Fruit fly (Drosophila melanogaster): ENCODE measurements around the gene CG43760.

DNA sequence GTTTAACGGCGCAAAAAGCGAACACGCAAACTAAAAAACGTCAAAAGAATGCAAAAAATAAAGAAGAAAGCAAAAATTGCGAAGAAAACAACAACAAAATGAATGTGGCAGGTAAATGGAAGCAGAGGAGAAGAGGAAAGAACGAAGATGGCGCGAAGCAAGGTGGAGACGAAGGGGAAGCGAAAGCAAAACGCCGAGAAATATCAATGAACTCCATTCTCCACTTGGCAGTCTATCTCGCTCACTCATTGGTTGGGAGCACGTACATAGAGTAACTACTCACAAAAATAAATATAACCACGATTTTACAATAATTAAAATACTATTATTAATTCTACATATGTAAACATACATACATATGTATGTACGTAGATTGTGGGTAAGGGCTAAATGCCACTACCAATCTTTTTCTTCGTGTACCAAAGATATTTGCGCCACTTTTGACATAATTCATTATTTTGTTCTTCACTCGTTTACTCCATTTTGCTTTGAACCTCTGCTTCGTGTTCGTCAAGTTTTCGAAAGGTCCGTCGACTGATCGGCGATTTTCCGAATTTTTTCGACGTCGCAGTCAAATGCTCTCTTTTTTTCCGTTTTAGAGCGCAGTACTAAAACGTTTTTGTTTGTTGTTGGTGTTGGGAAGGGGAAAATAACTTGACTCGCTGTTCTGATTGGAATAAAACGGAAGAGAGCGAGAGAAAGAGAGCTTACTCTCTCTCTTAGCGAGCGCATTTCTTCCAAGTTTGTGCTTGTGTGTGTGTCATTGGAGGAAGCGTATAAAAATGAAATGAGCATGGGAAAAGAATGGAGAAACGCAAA, 31.4 kb downstream of the CG43760 start:
- TF ChIP-seq CG7045 (GFP tag; optimal IDR thresholded peaks at IDR 0.05) (no peak), toe (GFP tag; optimal IDR thresholded peaks at IDR 0.05) (no peak), cnc (optimal IDR thresholded peaks at IDR 0.05) (no peak), CG7101 (tag; optimal IDR thresholded peaks at IDR 0.05) (no peak), pad (GFP tag; optimal IDR thresholded peaks at IDR 0.05) (peak; percentile 99), CG11617 (GFP tag; optimal IDR thresholded peaks at IDR 0.05) (no peak), Mnt (GFP tag; optimal IDR thresholded peaks at IDR 0.05) (no peak), Hr96 (GFP tag; optimal IDR thresholded peaks at IDR 0.05) (no peak), tj (GFP tag; optimal IDR thresholded peaks at IDR 0.05) (no peak), kay (GFP tag; ENCODE audit: borderline replicate concordance) (peak; percentile 74), CG5204 (GFP tag; optimal IDR thresholded peaks at IDR 0.05) (no peak), bab1 (GFP tag; optimal IDR thresholded peaks at IDR 0.05) (no peak), ovo (GFP tag; optimal IDR thresholded peaks at IDR 0.05) (no peak), Crg-1 (GFP tag; optimal IDR thresholded peaks at IDR 0.05) (no peak)
